Worm (Caenorhabditis elegans): ENCODE data around the gene unc-70.

DNA sequence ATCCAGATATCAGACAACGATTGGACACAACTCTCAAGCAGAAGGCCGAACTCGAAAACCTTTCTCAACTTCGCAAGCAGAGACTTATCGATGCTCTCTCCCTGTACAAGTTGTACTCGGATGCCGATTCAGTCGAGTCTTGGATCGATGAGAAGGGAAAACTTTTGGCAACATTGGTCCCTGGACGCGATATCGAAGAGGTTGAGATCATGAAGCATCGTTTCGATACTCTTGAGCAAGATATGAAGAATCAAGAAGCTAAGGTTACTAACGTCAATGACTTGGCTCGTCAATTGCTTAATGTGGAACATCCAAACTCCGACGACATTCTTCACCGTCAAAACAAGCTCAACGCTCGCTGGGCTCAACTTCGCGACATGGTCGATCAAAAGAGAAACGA is 3.9 kb downstream of the unc-70 start:
- TF ChIP-seq flt-1 (GFP tag; IDR thresholded peaks at IDR 0.05) = no peak
- TF ChIP-seq ztf-29 (GFP tag; IDR thresholded peaks at IDR 0.05) = no peak
- TF ChIP-seq ztf-23 (GFP tag; IDR thresholded peaks at IDR 0.05) = no peak
- no peak for TF ChIP-seq ref-1 (GFP tag; conservative IDR thresholded peaks at IDR 0.05)
